Fruit fly (Drosophila melanogaster) whole organism, embryonic: ENCODE measurements around the gene CG13893.
A peak's percentile ranks its signal among the peaks of the same experiment; 100 is the strongest.

ENCODE experiments used
- CG10979 ChIP-seq: fragments of 200-800 bp; sonication (Bioruptor generic); optimal IDR thresholded peaks from 2 replicates; lab custom pipeline; 2018; ENCODE audit warnings: missing biosample characterization, mild to moderate bottlenecking, missing genetic modification characterization, moderate library complexity
- CG11695 ChIP-seq: fragments of 200-800 bp; sonication (Bioruptor generic); IDR thresholded peaks from 3 replicates; pipeline ENCODE4 v1.3.6; 2022; ENCODE audit warnings: missing biosample characterization, missing genetic modification characterization
- CG14441 ChIP-seq: fragments of 200-800 bp; sonication (Bioruptor generic); IDR thresholded peaks from 2 replicates; pipeline ENCODE4 v1.3.6; 2022; ENCODE audit warnings: missing biosample characterization, missing genetic modification characterization
- CG15269 ChIP-seq: fragments of 200-800 bp; sonication (Bioruptor generic); optimal IDR thresholded peaks from 2 replicates; lab custom pipeline; 2018; ENCODE audit warnings: missing biosample characterization, mild to moderate bottlenecking, missing genetic modification characterization, moderate library complexity
- CG15601 ChIP-seq: fragments of 200-800 bp; sonication (Bioruptor generic); optimal IDR thresholded peaks from 3 replicates; lab custom pipeline; 2019; ENCODE audit warnings: missing biosample characterization, mild to moderate bottlenecking, missing genetic modification characterization, moderate library complexity
- CG17328 ChIP-seq: fragments of 200-800 bp; sonication (Bioruptor generic); IDR thresholded peaks from 2 replicates; pipeline ENCODE4 v1.3.6; 2022; ENCODE audit warnings: missing biosample characterization, missing genetic modification characterization
- CG17829 ChIP-seq: fragments of 200-800 bp; optimal IDR thresholded peaks from 2 replicates; lab custom pipeline; 2019; ENCODE audit warnings: missing biosample characterization, mild to moderate bottlenecking, missing genetic modification characterization, moderate library complexity
- CG17912 ChIP-seq: fragments of 200-800 bp; sonication (Bioruptor generic); optimal IDR thresholded peaks from 2 replicates; lab custom pipeline; 2018; ENCODE audit warnings: missing biosample characterization, mild to moderate bottlenecking, missing genetic modification characterization
- CG2199 ChIP-seq: fragments of 200-800 bp; sonication (Bioruptor generic); IDR thresholded peaks from 3 replicates; pipeline ENCODE4 v1.3.6; 2022; ENCODE audit warnings: missing biosample characterization, missing genetic modification characterization
- CG3281 ChIP-seq: fragments of 200-800 bp; sonication (Bioruptor generic); optimal IDR thresholded peaks from 3 replicates; lab custom pipeline; 2017; ENCODE audit warnings: missing biosample characterization, mild to moderate bottlenecking, missing genetic modification characterization
- CG3407 ChIP-seq: fragments of 200-800 bp; sonication (Bioruptor generic); optimal IDR thresholded peaks from 2 replicates; lab custom pipeline; 2018; ENCODE audit warnings: missing biosample characterization, mild to moderate bottlenecking, missing genetic modification characterization
- CG34376 ChIP-seq: fragments of 200-800 bp; sonication (Bioruptor generic); optimal IDR thresholded peaks from 2 replicates; lab custom pipeline; 2018; ENCODE audit warnings: missing biosample characterization, mild to moderate bottlenecking, missing genetic modification characterization
- CG3995 ChIP-seq: fragments of 200-800 bp; sonication (Bioruptor generic); optimal IDR thresholded peaks from 3 replicates; lab custom pipeline; 2016; ENCODE audit warnings: missing biosample characterization, missing genetic modification characterization
- CG4424 ChIP-seq: fragments of 200-800 bp; sonication (Bioruptor generic); optimal IDR thresholded peaks from 3 replicates; lab custom pipeline; 2016; ENCODE audit warnings: missing biosample characterization, missing genetic modification characterization
- CG4707 ChIP-seq: fragments of 200-800 bp; sonication (Bioruptor generic); optimal IDR thresholded peaks from 2 replicates; lab custom pipeline; 2018; ENCODE audit warnings: missing biosample characterization, mild to moderate bottlenecking, missing genetic modification characterization, moderate library complexity
- CG5180 ChIP-seq: fragments of 200-800 bp; sonication (Bioruptor generic); optimal IDR thresholded peaks from 3 replicates; lab custom pipeline; 2017; ENCODE audit warnings: missing biosample characterization, missing genetic modification characterization, mild to moderate bottlenecking, moderate library complexity, missing genetic modification reagents
- CG6689 ChIP-seq: fragments of 200-800 bp; sonication (Bioruptor generic); IDR thresholded peaks from 2 replicates; pipeline ENCODE4 v1.3.6; 2022; ENCODE audit warnings: missing biosample characterization, missing genetic modification characterization
- CG8359 ChIP-seq: fragments of 200-800 bp; sonication (Bioruptor generic); optimal IDR thresholded peaks from 2 replicates; lab custom pipeline; 2017; ENCODE audit warnings: missing biosample characterization, mild to moderate bottlenecking, missing genetic modification characterization, borderline replicate concordance
- CG8388 ChIP-seq: fragments of 200-800 bp; sonication (Bioruptor generic); optimal IDR thresholded peaks from 2 replicates; lab custom pipeline; 2019; ENCODE audit warnings: missing biosample characterization, mild to moderate bottlenecking, missing genetic modification characterization, moderate library complexity
- CG9817 ChIP-seq: fragments of 200-800 bp; sonication (Bioruptor generic); optimal IDR thresholded peaks from 2 replicates; lab custom pipeline; 2018; ENCODE audit warnings: missing biosample characterization, mild to moderate bottlenecking, missing genetic modification characterization, moderate library complexity
- Camta ChIP-seq: fragments of 200-800 bp; sonication (Bioruptor generic); optimal IDR thresholded peaks from 2 replicates; lab custom pipeline; 2016; ENCODE audit warnings: missing biosample characterization, missing genetic modification characterization
- Chrac-16 ChIP-seq: fragments of 200-800 bp; sonication (Bioruptor generic); optimal IDR thresholded peaks from 3 replicates; lab custom pipeline; 2016; ENCODE audit warnings: missing biosample characterization, missing genetic modification characterization
- D ChIP-seq, 2 experiments: fragments of 200-800 bp in 1 of 2; fragments of >200 bp in 1 of 2; sonication (Bioruptor generic) in 1 of 2; optimal IDR thresholded peaks; 2 replicates in 1 of 2; 3 replicates in 1 of 2; lab custom pipeline; 2017; ENCODE audit warnings: mild to moderate bottlenecking in 1 of 2, missing biosample characterization in 1 of 2, missing genetic modification characterization in 1 of 2, missing genetic modification reagents in 1 of 2
- Drgx ChIP-seq: fragments of 200-800 bp; sonication (Bioruptor generic); IDR thresholded peaks from 2 replicates; pipeline ENCODE4 v1.3.6; 2022; ENCODE audit warnings: missing biosample characterization, missing genetic modification characterization
- Fer1 ChIP-seq: fragments of 200-800 bp; sonication (Bioruptor generic); optimal IDR thresholded peaks from 2 replicates; lab custom pipeline; 2017; ENCODE audit warnings: missing biosample characterization, mild to moderate bottlenecking, missing genetic modification characterization
- HLH3B ChIP-seq: fragments of 200-800 bp; sonication (Bioruptor generic); IDR thresholded peaks from 2 replicates; pipeline ENCODE4 v1.3.6; 2022; ENCODE audit warnings: missing biosample characterization, missing genetic modification characterization
- Hsf ChIP-seq: fragments of 200-800 bp; sonication (Bioruptor generic); optimal IDR thresholded peaks from 3 replicates; lab custom pipeline; 2016; ENCODE audit warnings: missing biosample characterization, missing genetic modification characterization
- MBD-R2 ChIP-seq: fragments of 200-800 bp; sonication (Bioruptor generic); IDR thresholded peaks from 2 replicates; pipeline ENCODE4 v1.3.6; 2022; ENCODE audit warnings: missing biosample characterization, missing genetic modification characterization
- Mad ChIP-seq: fragments of 200-800 bp; sonication (Bioruptor generic); optimal IDR thresholded peaks from 2 replicates; lab custom pipeline; 2016; ENCODE audit warnings: missing biosample characterization, missing genetic modification characterization
- NC2α ChIP-seq: fragments of 200-800 bp; sonication (Bioruptor generic); optimal IDR thresholded peaks from 2 replicates; lab custom pipeline; 2016; ENCODE audit warnings: missing biosample characterization, missing genetic modification characterization
- Neu2 ChIP-seq: fragments of 200-800 bp; sonication (Bioruptor generic); optimal IDR thresholded peaks from 3 replicates; lab custom pipeline; 2016; ENCODE audit warnings: missing biosample characterization, missing genetic modification characterization, borderline replicate concordance
- Sry-β ChIP-seq: fragments of 200-800 bp; sonication (Bioruptor generic); optimal IDR thresholded peaks from 2 replicates; lab custom pipeline; 2018; ENCODE audit warnings: missing biosample characterization, mild to moderate bottlenecking, missing genetic modification characterization, moderate library complexity
- YL-1 ChIP-seq: fragments of 200-800 bp; sonication (Bioruptor generic); optimal IDR thresholded peaks from 3 replicates; lab custom pipeline; 2017; ENCODE audit warnings: missing biosample characterization, mild to moderate bottlenecking, missing genetic modification characterization
- ash1 ChIP-seq: fragments of 200-800 bp; sonication (Bioruptor generic); optimal IDR thresholded peaks from 2 replicates; lab custom pipeline; 2018; ENCODE audit warnings: missing biosample characterization, mild to moderate bottlenecking, missing genetic modification characterization
- cg ChIP-seq: fragments of 200-800 bp; sonication (Bioruptor generic); optimal IDR thresholded peaks from 3 replicates; lab custom pipeline; 2019; ENCODE audit warnings: missing biosample characterization, mild to moderate bottlenecking, missing genetic modification characterization, moderate library complexity
- crol ChIP-seq: fragments of 200-800 bp; sonication (Bioruptor generic); IDR thresholded peaks from 2 replicates; pipeline ENCODE4 v1.3.6; 2022; ENCODE audit warnings: missing biosample characterization, missing genetic modification characterization
- exex ChIP-seq: fragments of 200-800 bp; sonication (Bioruptor generic); optimal IDR thresholded peaks from 4 replicates; lab custom pipeline; 2018; ENCODE audit warnings: missing biosample characterization, mild to moderate bottlenecking, missing genetic modification characterization, moderate library complexity
- fru ChIP-seq: fragments of >200 bp; optimal IDR thresholded peaks from 2 replicates; lab custom pipeline; 2017
- kni ChIP-seq: fragments of 200-800 bp; sonication (Bioruptor generic); optimal IDR thresholded peaks from 3 replicates; lab custom pipeline; 2017; ENCODE audit warnings: mild to moderate bottlenecking, missing biosample characterization, missing genetic modification reagents, missing genetic modification characterization
- lmd ChIP-seq: fragments of 200-800 bp; sonication (Bioruptor generic); IDR thresholded peaks from 2 replicates; pipeline ENCODE4 v1.3.6; 2022; ENCODE audit warnings: missing biosample characterization, missing genetic modification characterization
- mam ChIP-seq: fragments of 200-800 bp; sonication (Bioruptor generic); optimal IDR thresholded peaks from 3 replicates; lab custom pipeline; 2016; ENCODE audit warnings: missing biosample characterization, missing genetic modification characterization
- nom ChIP-seq: fragments of 200-800 bp; sonication (Bioruptor generic); optimal IDR thresholded peaks from 2 replicates; lab custom pipeline; 2017; ENCODE audit warnings: missing biosample characterization, missing genetic modification characterization, mild to moderate bottlenecking, moderate library complexity, missing genetic modification reagents
- pb ChIP-seq: fragments of 200-800 bp; sonication (Bioruptor generic); optimal IDR thresholded peaks from 3 replicates; lab custom pipeline; 2016; ENCODE audit warnings: missing biosample characterization, missing genetic modification characterization
- pum ChIP-seq: fragments of 200-800 bp; sonication (Bioruptor generic); optimal IDR thresholded peaks from 2 replicates; lab custom pipeline; 2016; ENCODE audit warnings: missing biosample characterization, missing genetic modification characterization
- salm ChIP-seq: fragments of 200-800 bp; sonication (Bioruptor generic); optimal IDR thresholded peaks from 2 replicates; lab custom pipeline; 2018; ENCODE audit warnings: missing biosample characterization, mild to moderate bottlenecking, missing genetic modification characterization
- slp2 ChIP-seq: fragments of 200-800 bp; sonication (Bioruptor generic); optimal IDR thresholded peaks from 2 replicates; lab custom pipeline; 2016; ENCODE audit warnings: missing biosample characterization, missing genetic modification characterization
- sug ChIP-seq: fragments of 200-800 bp; optimal IDR thresholded peaks from 2 replicates; lab custom pipeline; 2019; ENCODE audit warnings: missing biosample characterization, mild to moderate bottlenecking, missing genetic modification characterization, moderate library complexity
- tin ChIP-seq: fragments of 200-800 bp; sonication (Bioruptor generic); optimal IDR thresholded peaks from 3 replicates; lab custom pipeline; 2016; ENCODE audit warnings: missing biosample characterization, missing genetic modification characterization
- tx ChIP-seq: fragments of 200-800 bp; sonication (Bioruptor generic); optimal IDR thresholded peaks from 2 replicates; lab custom pipeline; 2016; ENCODE audit warnings: missing biosample characterization, missing genetic modification characterization
- unpg ChIP-seq: fragments of 200-800 bp; sonication (Bioruptor generic); optimal IDR thresholded peaks from 3 replicates; lab custom pipeline; 2018; ENCODE audit warnings: missing biosample characterization, mild to moderate bottlenecking, missing genetic modification characterization, moderate library complexity
- wor ChIP-seq: fragments of 200-800 bp; sonication (Bioruptor generic); IDR thresholded peaks from 2 replicates; pipeline ENCODE4 v1.3.6; 2022; ENCODE audit warnings: missing biosample characterization, missing genetic modification characterization

CG13893 gene

DNA sequence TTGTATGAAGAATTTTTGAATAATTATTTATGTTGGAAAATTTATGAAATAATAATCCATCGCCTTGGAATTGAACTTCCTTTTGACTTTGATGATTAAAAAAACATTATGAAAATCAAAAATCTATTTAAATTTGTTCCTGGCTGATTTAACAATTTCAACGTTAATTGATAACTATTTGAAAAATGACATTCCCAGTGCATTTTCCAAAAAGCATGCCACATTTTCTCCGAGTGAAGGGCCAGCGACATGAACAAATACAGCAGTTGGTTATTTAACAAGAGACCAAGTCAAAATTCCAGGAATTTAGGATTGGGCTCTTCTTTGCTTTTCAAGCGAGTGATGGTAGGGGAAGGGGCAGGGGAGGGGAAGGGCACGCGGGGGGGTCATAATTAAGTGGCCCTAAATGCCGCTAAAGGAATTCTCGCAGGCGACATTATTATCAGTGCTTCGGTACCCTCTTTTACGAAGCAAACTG is 18.6 kb upstream of the CG13893 start (continued):
- TF ChIP-seq wor (GFP tag; lab: Robert Waterston, UW): no peak
- TF ChIP-seq D (optimal IDR thresholded peaks at IDR 0.05; lab: Kevin White, UChicago): no peak
- peak; percentile 69 for TF ChIP-seq D (GFP tag; optimal IDR thresholded peaks at IDR 0.05; lab: Kevin White, UChicago)
- TF ChIP-seq tx (GFP tag; lab: Kevin White, UChicago): no peak
- no peak for TF ChIP-seq pb
- TF ChIP-seq CG9817: no peak
- TF ChIP-seq CG4424: peak; percentile 60
- peak; percentile 73 for TF ChIP-seq CG15601 (tag; lab: Kevin White, UChicago)
- TF ChIP-seq HLH3B (GFP tag; lab: Robert Waterston, UW): no peak
- no peak for TF ChIP-seq Fer1 (GFP tag; lab: Kevin White, UChicago)
- no peak for TF ChIP-seq CG3281 (GFP tag; lab: Kevin White, UChicago)
- TF ChIP-seq unpg (GFP tag; lab: Kevin White, UChicago): peak; percentile 56
- TF ChIP-seq fru (lab: Kevin White, UChicago): no peak
- TF ChIP-seq Neu2: no peak
- TF ChIP-seq Camta (GFP tag; lab: Kevin White, UChicago): peak; percentile 28
- TF ChIP-seq NC2α (GFP tag; lab: Kevin White, UChicago): no peak
- TF ChIP-seq CG14441 (GFP tag; lab: Robert Waterston, UW): no peak
- TF ChIP-seq salm (tag; lab: Kevin White, UChicago): no peak
- peak; percentile 9 for TF ChIP-seq pum (GFP tag; lab: Kevin White, UChicago)
- TF ChIP-seq CG34376: no peak
- TF ChIP-seq nom (GFP tag; lab: Kevin White, UChicago): peak; percentile 70
- TF ChIP-seq CG6689 (GFP tag; lab: Robert Waterston, UW): peak; percentile 51
- TF ChIP-seq cg: no peak
- peak; percentile 66 for TF ChIP-seq CG3407 (GFP tag; lab: Kevin White, UChicago)
- TF ChIP-seq Mad (GFP tag; lab: Kevin White, UChicago): no peak
- no peak for TF ChIP-seq CG17912 (GFP tag; lab: Kevin White, UChicago)
- no peak for TF ChIP-seq Sry-β (GFP tag; lab: Kevin White, UChicago)
- TF ChIP-seq CG3995 (GFP tag; lab: Kevin White, UChicago): no peak
- peak; percentile 87 for TF ChIP-seq CG10979
- TF ChIP-seq CG2199 (GFP tag; lab: Robert Waterston, UW): 0 out of 3 replicates have a peak, but pooled peaks have one; percentile 51
- TF ChIP-seq CG8359 (GFP tag; lab: Kevin White, UChicago): peak; percentile 37
- no peak for TF ChIP-seq YL-1 (GFP tag; lab: Kevin White, UChicago)
- TF ChIP-seq Drgx: no peak
- peak; percentile 77 for TF ChIP-seq CG17829 (tag; lab: Kevin White, UChicago)
- no peak for TF ChIP-seq MBD-R2 (GFP tag; lab: Robert Waterston, UW)
- TF ChIP-seq Hsf (GFP tag; lab: Kevin White, UChicago): peak; percentile 16
- TF ChIP-seq tin (GFP tag; lab: Kevin White, UChicago): peak; percentile 38
- TF ChIP-seq CG15269: no peak
- TF ChIP-seq CG4707 (GFP tag; lab: Kevin White, UChicago): no peak
- 0 out of 2 replicates have a peak, but pooled peaks have one; percentile 3 for TF ChIP-seq CG17328 (GFP tag; lab: Robert Waterston, UW)
- peak; percentile 60 for TF ChIP-seq kni (GFP tag; lab: Kevin White, UChicago)
- TF ChIP-seq crol (GFP tag; lab: Robert Waterston, UW): peak; percentile 97
- TF ChIP-seq CG8388 (GFP tag; lab: Kevin White, UChicago): peak; percentile 71
- no peak for TF ChIP-seq CG11695 (GFP tag; lab: Robert Waterston, UW)
- peak; percentile 10 for TF ChIP-seq slp2 (GFP tag; lab: Kevin White, UChicago)
- no peak for TF ChIP-seq lmd (GFP tag; lab: Robert Waterston, UW)
- no peak for TF ChIP-seq mam (GFP tag; lab: Kevin White, UChicago)
- no peak for TF ChIP-seq ash1 (GFP tag; lab: Kevin White, UChicago)
- no peak for TF ChIP-seq exex (tag; lab: Kevin White, UChicago)
- no peak for TF ChIP-seq CG5180 (GFP tag; lab: Kevin White, UChicago)
- no peak for TF ChIP-seq sug (tag; lab: Kevin White, UChicago)
- TF ChIP-seq Chrac-16 (GFP tag; lab: Kevin White, UChicago): peak; percentile 45
